Worm (Caenorhabditis elegans) whole organism, young adult: Measurements from ENCODE around the gene timm-17B.2.

Source experiments
- B0035.1 ChIP-seq: sonication (generic microtip); optimal IDR thresholded peaks from 2 replicates; lab custom pipeline; 2016; ENCODE audit warnings: missing genetic modification characterization, mild to moderate bottlenecking, missing compliant biosample characterization, missing genotype, missing genetic modification reagents
- F22D6.2 ChIP-seq: sonication (generic microtip); optimal IDR thresholded peaks from 2 replicates; lab custom pipeline; 2016; ENCODE audit warnings: mild to moderate bottlenecking, missing genetic modification characterization, missing compliant biosample characterization
- F33H1.4 ChIP-seq: fragments of 200-800 bp; sonication (Bioruptor generic); IDR thresholded peaks from 2 replicates; pipeline ENCODE4 v1.3.6; 2022; ENCODE audit warnings: missing genetic modification reagents, missing genetic modification characterization, missing compliant biosample characterization
- F39B2.1 ChIP-seq: fragments of 200-800 bp; sonication (Bioruptor generic); IDR thresholded peaks from 2 replicates; pipeline ENCODE4 v1.3.6; 2022; ENCODE audit warnings: missing genetic modification reagents, missing genetic modification characterization, missing compliant biosample characterization
- K11D2.4 ChIP-seq: fragments of 200-800 bp; sonication (Bioruptor generic); IDR thresholded peaks from 2 replicates; pipeline ENCODE4 v1.3.6; 2022; ENCODE audit warnings: missing genetic modification reagents, missing genetic modification characterization, missing compliant biosample characterization
- T07F8.4 ChIP-seq: sonication (generic microtip); optimal IDR thresholded peaks from 2 replicates; lab custom pipeline; 2016; ENCODE audit warnings: mild to moderate bottlenecking, missing genetic modification characterization, moderate library complexity, missing compliant biosample characterization
- T26A5.8 ChIP-seq: sonication (generic microtip); optimal IDR thresholded peaks from 2 replicates; lab custom pipeline; 2016; ENCODE audit warnings: missing genetic modification characterization, missing compliant biosample characterization
- Y67H2A.10 ChIP-seq: fragments of 200-800 bp; sonication (Bioruptor generic); conservative IDR thresholded peaks from 2 replicates; pipeline ENCODE4 v1.3.6; 2022; ENCODE audit warnings: missing genetic modification reagents, missing genetic modification characterization, missing compliant biosample characterization
- akir-1 ChIP-seq: fragments of 200-800 bp; sonication (Bioruptor generic); optimal IDR thresholded peaks from 2 replicates; lab custom pipeline; 2018; ENCODE audit warnings: mild to moderate bottlenecking, missing genetic modification characterization, moderate library complexity, missing compliant biosample characterization
- aptf-3 ChIP-seq: fragments of 200-800 bp; sonication (Bioruptor generic); IDR thresholded peaks from 2 replicates; pipeline ENCODE4 v1.3.6; 2022; ENCODE audit warnings: missing genetic modification characterization, missing compliant biosample characterization
- athp-1 ChIP-seq: sonication (generic microtip); optimal IDR thresholded peaks from 2 replicates; lab custom pipeline; 2017; ENCODE audit warnings: mild to moderate bottlenecking, missing genetic modification characterization, missing compliant biosample characterization
- attf-6 ChIP-seq: fragments of 200-800 bp; sonication (Bioruptor generic); IDR thresholded peaks from 2 replicates; pipeline ENCODE4 v1.3.6; 2022; ENCODE audit warnings: missing genetic modification reagents, missing genetic modification characterization, missing compliant biosample characterization
- ccch-3 ChIP-seq: fragments of 200-800 bp; sonication (Bioruptor generic); optimal IDR thresholded peaks from 2 replicates; lab custom pipeline; 2018; ENCODE audit warnings: mild to moderate bottlenecking, missing genetic modification characterization, missing compliant biosample characterization
- cebp-2 ChIP-seq: fragments of 200-800 bp; sonication (Bioruptor generic); IDR thresholded peaks from 2 replicates; pipeline ENCODE4 v1.3.6; 2022; ENCODE audit warnings: missing genetic modification characterization, missing compliant biosample characterization
- ceh-40 ChIP-seq: fragments of 200-800 bp; sonication (Bioruptor generic); IDR thresholded peaks from 2 replicates; pipeline ENCODE4 v1.3.6; 2022; ENCODE audit warnings: missing genetic modification characterization, missing compliant biosample characterization
- ceh-91 ChIP-seq: fragments of 200-800 bp; sonication (Bioruptor generic); IDR thresholded peaks from 2 replicates; pipeline ENCODE4 v1.3.6; 2022; ENCODE audit warnings: missing genetic modification reagents, missing genetic modification characterization, missing compliant biosample characterization
- chd-7 ChIP-seq: sonication (generic microtip); optimal IDR thresholded peaks from 2 replicates; lab custom pipeline; 2016; ENCODE audit warnings: mild to moderate bottlenecking, missing genetic modification characterization, moderate library complexity, missing compliant biosample characterization
- dox-1 ChIP-seq: fragments of 200-800 bp; sonication (Bioruptor generic); IDR thresholded peaks from 2 replicates; pipeline ENCODE4 v1.3.6; 2022; ENCODE audit warnings: missing genetic modification reagents, missing genetic modification characterization, missing compliant biosample characterization
- egrh-3 ChIP-seq: fragments of 200-800 bp; sonication (Bioruptor generic); IDR thresholded peaks from 2 replicates; pipeline ENCODE4 v1.3.6; 2022; ENCODE audit warnings: missing genetic modification reagents, missing genetic modification characterization, missing compliant biosample characterization
- ekl-4 ChIP-seq: fragments of 200-800 bp; sonication (Bioruptor generic); IDR thresholded peaks from 2 replicates; pipeline ENCODE4 v1.3.6; 2022; ENCODE audit warnings: missing genetic modification reagents, missing genetic modification characterization, missing compliant biosample characterization
- him-1 ChIP-seq: sonication (generic microtip); optimal IDR thresholded peaks from 2 replicates; lab custom pipeline; 2016; ENCODE audit warnings: missing genotype, missing genetic modification reagents, missing genetic modification characterization, missing compliant biosample characterization
- hmg-20 ChIP-seq: fragments of 200-800 bp; sonication (Bioruptor generic); IDR thresholded peaks from 2 replicates; pipeline ENCODE4 v1.3.6; 2022; ENCODE audit warnings: missing genetic modification reagents, missing genetic modification characterization, missing compliant biosample characterization
- hrde-1 ChIP-seq: sonication (generic microtip); optimal IDR thresholded peaks from 2 replicates; lab custom pipeline; 2016; ENCODE audit warnings: missing genetic modification characterization, mild to moderate bottlenecking, missing compliant biosample characterization, moderate library complexity, missing genotype, missing genetic modification reagents, borderline replicate concordance
- hsf-1 ChIP-seq: fragments of 200-800 bp; sonication (Bioruptor generic); IDR thresholded peaks from 2 replicates; pipeline ENCODE4 v1.3.6; 2022; ENCODE audit warnings: missing genetic modification reagents, missing genetic modification characterization, missing compliant biosample characterization
- lag-1 ChIP-seq: fragments of 200-800 bp; sonication (Bioruptor generic); IDR thresholded peaks from 2 replicates; pipeline ENCODE4 v1.3.6; 2022; ENCODE audit warnings: missing genetic modification reagents, missing genetic modification characterization, missing compliant biosample characterization
- let-526 ChIP-seq: fragments of 200-800 bp; sonication (Bioruptor generic); IDR thresholded peaks from 2 replicates; pipeline ENCODE4 v1.3.6; 2022; ENCODE audit warnings: missing genetic modification reagents, missing genetic modification characterization, missing compliant biosample characterization
- let-607 ChIP-seq, 2 experiments: fragments of 200-800 bp in 1 of 2; sonication (Bioruptor generic) in 1 of 2; sonication (generic microtip) in 1 of 2; optimal IDR thresholded peaks; 2 replicates each; lab custom pipeline; 2016 to 2018; ENCODE audit warnings: mild to moderate bottlenecking in 2 of 2, missing compliant biosample characterization in 2 of 2, missing genetic modification characterization in 2 of 2, moderate library complexity in 2 of 2, missing genotype in 1 of 2
- lin-26 ChIP-seq: fragments of 200-800 bp; sonication (Bioruptor generic); IDR thresholded peaks from 2 replicates; pipeline ENCODE4 v1.3.6; 2022; ENCODE audit warnings: missing genetic modification reagents, missing genetic modification characterization, missing compliant biosample characterization
- lir-1 ChIP-seq: fragments of 200-800 bp; sonication (Bioruptor generic); conservative IDR thresholded peaks from 2 replicates; pipeline ENCODE4 v1.3.6; 2022; ENCODE audit warnings: missing genetic modification reagents, missing genetic modification characterization, missing compliant biosample characterization
- lsl-1 ChIP-seq: fragments of 200-800 bp; sonication (Bioruptor generic); optimal IDR thresholded peaks from 2 replicates; lab custom pipeline; 2018; ENCODE audit warnings: mild to moderate bottlenecking, missing genetic modification characterization, moderate library complexity, missing compliant biosample characterization
- madf-10 ChIP-seq: sonication (generic microtip); optimal IDR thresholded peaks from 2 replicates; lab custom pipeline; 2016; ENCODE audit warnings: mild to moderate bottlenecking, missing genetic modification characterization, missing compliant biosample characterization
- madf-3 ChIP-seq: fragments of 200-800 bp; sonication (Bioruptor generic); IDR thresholded peaks from 2 replicates; pipeline ENCODE4 v1.3.6; 2022; ENCODE audit warnings: missing genetic modification reagents, missing genetic modification characterization, missing compliant biosample characterization
- mcd-1 ChIP-seq: fragments of 200-800 bp; sonication (Bioruptor generic); IDR thresholded peaks from 2 replicates; pipeline ENCODE4 v1.3.6; 2022; ENCODE audit warnings: missing genetic modification reagents, missing genetic modification characterization, missing compliant biosample characterization
- nfyb-1 ChIP-seq: fragments of 200-800 bp; sonication (Bioruptor generic); IDR thresholded peaks from 2 replicates; pipeline ENCODE4 v1.3.6; 2022; ENCODE audit warnings: missing genetic modification reagents, missing genetic modification characterization, missing compliant biosample characterization
- nhr-179 ChIP-seq: sonication (generic microtip); optimal IDR thresholded peaks from 2 replicates; lab custom pipeline; 2016; ENCODE audit warnings: mild to moderate bottlenecking, missing genetic modification characterization, missing compliant biosample characterization
- nhr-80 ChIP-seq: sonication (generic microtip); optimal IDR thresholded peaks from 2 replicates; lab custom pipeline; 2016; ENCODE audit warnings: missing genetic modification characterization, missing compliant biosample characterization
- rcor-1 ChIP-seq: fragments of 200-800 bp; sonication (Bioruptor generic); IDR thresholded peaks from 2 replicates; pipeline ENCODE4 v1.3.6; 2022; ENCODE audit warnings: missing genetic modification reagents, missing genetic modification characterization, missing compliant biosample characterization
- rec-8 ChIP-seq, 2 experiments: sonication (generic microtip); optimal IDR thresholded peaks; 2 replicates each; lab custom pipeline; 2016; ENCODE audit warnings: mild to moderate bottlenecking in 2 of 2, missing genetic modification characterization in 2 of 2, missing genetic modification reagents in 2 of 2, missing genotype in 2 of 2, missing biosample characterization in 1 of 2, missing compliant biosample characterization in 1 of 2, moderate library complexity in 1 of 2
- sdz-38 ChIP-seq: sonication (generic microtip); optimal IDR thresholded peaks from 2 replicates; lab custom pipeline; 2016; ENCODE audit warnings: missing genotype, missing genetic modification characterization, missing compliant biosample characterization
- sea-2 ChIP-seq: fragments of 200-800 bp; sonication (Bioruptor generic); IDR thresholded peaks from 2 replicates; pipeline ENCODE4 v1.3.6; 2022; ENCODE audit warnings: missing genetic modification characterization, missing compliant biosample characterization
- snpc-1.1 ChIP-seq: sonication (generic microtip); optimal IDR thresholded peaks from 2 replicates; lab custom pipeline; 2017; ENCODE audit warnings: missing genetic modification characterization, mild to moderate bottlenecking, missing compliant biosample characterization, antibody characterized with exemption, moderate library complexity, missing genotype, missing genetic modification reagents; ENCODE audit not compliant: insufficient read depth
- somi-1 ChIP-seq: fragments of 200-800 bp; sonication (Bioruptor generic); optimal IDR thresholded peaks from 2 replicates; lab custom pipeline; 2018; ENCODE audit warnings: mild to moderate bottlenecking, missing genetic modification characterization, missing compliant biosample characterization
- tbp1 ChIP-seq: fragments of 200-800 bp; sonication (Bioruptor generic); optimal IDR thresholded peaks from 2 replicates; lab custom pipeline; 2018; ENCODE audit warnings: mild to moderate bottlenecking, missing genetic modification characterization, missing compliant biosample characterization
- tlf-1 ChIP-seq: fragments of 200-800 bp; sonication (Bioruptor generic); optimal IDR thresholded peaks from 2 replicates; lab custom pipeline; 2018; ENCODE audit warnings: mild to moderate bottlenecking, missing genetic modification characterization, missing compliant biosample characterization

Gene timm-17B.2

DNA sequence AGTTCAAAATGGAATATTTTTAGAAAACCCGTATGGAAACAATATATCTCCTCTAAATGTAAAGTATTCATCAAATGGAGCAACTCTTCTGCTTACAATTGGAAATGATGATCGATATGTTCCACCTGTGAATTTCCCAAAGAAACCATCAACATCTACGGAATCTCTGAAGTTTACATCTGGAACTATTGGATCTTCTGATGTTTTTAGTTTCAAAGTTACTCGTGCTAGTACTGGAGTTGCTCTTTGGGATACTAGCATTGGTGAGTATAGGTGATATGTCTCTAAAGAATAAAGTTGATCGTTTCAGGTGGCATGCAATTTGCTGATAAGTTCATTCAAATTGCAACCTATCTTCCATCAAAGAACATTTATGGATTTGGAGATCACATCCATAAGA, 28.6 kb upstream of the timm-17B.2 start:
- no peak for TF ChIP-seq madf-3 (GFP tag; lab: Robert Waterston, UW)
- TF ChIP-seq lin-26 (GFP tag; lab: Robert Waterston, UW) = no peak
- TF ChIP-seq ccch-3 = no peak
- TF ChIP-seq hrde-1 (tag; lab: Kevin White, UChicago) = no peak
- TF ChIP-seq ceh-91 (GFP tag; lab: Robert Waterston, UW) = no peak
- no peak for TF ChIP-seq cebp-2 (GFP tag; lab: Robert Waterston, UW)
- no peak for TF ChIP-seq T26A5.8 (tag; lab: Kevin White, UChicago)
- TF ChIP-seq tlf-1 (GFP tag; lab: Kevin White, UChicago) = no peak
- no peak for TF ChIP-seq Y67H2A.10 (GFP tag; lab: Robert Waterston, UW)
- no peak for TF ChIP-seq him-1 (tag; lab: Kevin White, UChicago)
- TF ChIP-seq chd-7 (tag; lab: Kevin White, UChicago) = no peak
- no peak for TF ChIP-seq hmg-20 (GFP tag; lab: Robert Waterston, UW)
- TF ChIP-seq snpc-1.1 = no peak
- TF ChIP-seq nfyb-1 = no peak
- no peak for TF ChIP-seq F39B2.1 (GFP tag; lab: Robert Waterston, UW)
- no peak for TF ChIP-seq lir-1
- TF ChIP-seq nhr-80 = no peak

DNA sequence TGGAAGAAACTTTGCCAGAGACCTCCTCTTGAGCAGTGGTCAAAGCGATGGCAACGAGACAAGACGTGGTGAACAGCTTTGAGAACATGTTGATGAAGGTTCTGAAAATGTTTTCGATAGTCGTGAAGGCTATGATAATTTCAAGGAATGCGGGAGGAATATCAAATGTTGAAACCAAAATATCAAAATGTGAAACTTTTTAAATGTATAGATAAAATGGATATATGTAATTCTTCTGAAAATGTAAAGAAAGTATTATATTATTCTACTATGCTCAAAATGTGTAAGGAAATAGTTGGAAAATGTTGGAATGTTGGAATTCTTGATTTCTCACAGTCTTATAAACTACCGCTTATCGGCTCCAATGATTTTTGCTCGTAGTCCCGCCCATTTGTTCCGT, 27.3 kb upstream of the timm-17B.2 start, which contains the start of gene D2096.6:
Gene D2096.6 (minus strand): TSS at position 101 of the 400 bp plus-strand sequence.
- TF ChIP-seq B0035.1 (tag; lab: Kevin White, UChicago) = no peak
- TF ChIP-seq cebp-2 (GFP tag; lab: Robert Waterston, UW) = no peak
- no peak for TF ChIP-seq aptf-3
- no peak for TF ChIP-seq madf-10 (tag; lab: Kevin White, UChicago)
- TF ChIP-seq hrde-1 (tag; lab: Kevin White, UChicago) = no peak
- TF ChIP-seq sea-2 (GFP tag; lab: Robert Waterston, UW) = no peak
- no peak for TF ChIP-seq rcor-1
- TF ChIP-seq attf-6 (GFP tag; lab: Robert Waterston, UW) = no peak
- TF ChIP-seq T26A5.8 (tag; lab: Kevin White, UChicago) = no peak
- no peak for TF ChIP-seq F33H1.4 (GFP tag; lab: Robert Waterston, UW)
- no peak for TF ChIP-seq hmg-20 (GFP tag; lab: Robert Waterston, UW)
- TF ChIP-seq akir-1 (GFP tag; lab: Kevin White, UChicago) = no peak
- no peak for TF ChIP-seq sdz-38 (tag; lab: Kevin White, UChicago)
- no peak for TF ChIP-seq somi-1 (GFP tag; lab: Kevin White, UChicago)
- no peak for TF ChIP-seq ceh-91 (GFP tag; lab: Robert Waterston, UW)
- TF ChIP-seq athp-1 (tag; lab: Kevin White, UChicago) = no peak
- TF ChIP-seq ekl-4 (GFP tag; lab: Robert Waterston, UW) = no peak
- TF ChIP-seq let-607 (tag; optimal IDR thresholded peaks at IDR 0.05; lab: Kevin White, UChicago) = no peak
- no peak for TF ChIP-seq Y67H2A.10 (GFP tag; lab: Robert Waterston, UW)
- TF ChIP-seq lsl-1 (GFP tag; lab: Kevin White, UChicago) = no peak

DNA sequence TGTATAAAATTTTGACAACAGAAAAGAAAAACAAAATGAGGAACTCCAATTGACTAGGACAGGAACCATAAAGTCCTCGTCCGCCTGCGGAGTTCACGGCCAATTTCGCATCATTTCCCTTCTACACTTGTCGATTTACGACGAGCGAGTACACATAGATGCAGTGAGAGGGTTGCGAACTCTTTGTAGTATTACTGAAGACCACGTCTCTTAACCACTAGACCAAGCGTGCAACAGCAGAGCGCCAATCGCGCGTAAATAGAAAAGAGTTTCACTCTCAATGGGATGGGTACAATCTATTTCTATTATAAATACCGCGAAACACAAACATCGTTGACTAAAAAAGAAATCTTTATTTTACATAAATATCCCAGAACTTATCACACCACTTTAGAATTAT, 21.1 kb upstream of the timm-17B.2 start:
- TF ChIP-seq nhr-179 (no peak), rec-8 (tag; optimal IDR thresholded peaks at IDR 0.05; lab: Kevin White, UChicago) (peak; percentile 51 to 76), akir-1 (GFP tag; lab: Kevin White, UChicago) (no peak), K11D2.4 (GFP tag; lab: Robert Waterston, UW) (peak; percentile 33; the same call in 1 of the 2 replicates), hmg-20 (GFP tag; lab: Robert Waterston, UW) (0 out of 2 replicates have a peak, but pooled peaks have one; percentile 37), egrh-3 (GFP tag; lab: Robert Waterston, UW) (no peak), sdz-38 (tag; lab: Kevin White, UChicago) (no peak), mcd-1 (GFP tag; lab: Robert Waterston, UW) (peak; percentile 59; the same call in 1 of the 2 replicates), T07F8.4 (tag; lab: Kevin White, UChicago) (peak; percentile 76), sea-2 (GFP tag; lab: Robert Waterston, UW) (no peak), attf-6 (GFP tag; lab: Robert Waterston, UW) (0 out of 2 replicates have a peak, but pooled peaks have one; percentile 16), ceh-40 (no peak), tbp1 (GFP tag; lab: Kevin White, UChicago) (peak; percentile 89), hsf-1 (GFP tag; lab: Robert Waterston, UW) (no peak), lsl-1 (GFP tag; lab: Kevin White, UChicago) (peak; percentile 44), dox-1 (GFP tag; lab: Robert Waterston, UW) (peak; percentile 82), F22D6.2 (tag; lab: Kevin White, UChicago) (no peak), snpc-1.1 (peak; percentile 46), lag-1 (GFP tag; lab: Robert Waterston, UW) (no peak), him-1 (tag; lab: Kevin White, UChicago) (peak; percentile 88), aptf-3 (0 out of 2 replicates have a peak, but pooled peaks have one; percentile 36), let-526 (no peak)
